Worm (Caenorhabditis elegans): ENCODE measurements around the gene F20D6.15.

ce11 chrV:8143605-8144004, 44.7 kb downstream of the F20D6.15 start, which contains the start of gene D1014.2:
- TF ChIP-seq nhr-12 (tag; optimal IDR thresholded peaks at IDR 0.05) = no peak
- no peak for TF ChIP-seq blmp-1 (tag; optimal IDR thresholded peaks at IDR 0.05; ENCODE audit: insufficient read depth)
- TF ChIP-seq zag-1 (tag; optimal IDR thresholded peaks at IDR 0.05) = no peak
- TF ChIP-seq nhr-237 (tag; optimal IDR thresholded peaks at IDR 0.05) = no peak
- no peak for TF ChIP-seq lin-11 (tag; optimal IDR thresholded peaks at IDR 0.05)
- TF ChIP-seq lsy-2 (tag; optimal IDR thresholded peaks at IDR 0.05) = no peak
- TF ChIP-seq C34F6.9 (tag; optimal IDR thresholded peaks at IDR 0.05) = no peak

All from whole organism, L2 larva.